Fruit fly (Drosophila melanogaster): ENCODE data around the gene spz4.

Gene spz4

DNA sequence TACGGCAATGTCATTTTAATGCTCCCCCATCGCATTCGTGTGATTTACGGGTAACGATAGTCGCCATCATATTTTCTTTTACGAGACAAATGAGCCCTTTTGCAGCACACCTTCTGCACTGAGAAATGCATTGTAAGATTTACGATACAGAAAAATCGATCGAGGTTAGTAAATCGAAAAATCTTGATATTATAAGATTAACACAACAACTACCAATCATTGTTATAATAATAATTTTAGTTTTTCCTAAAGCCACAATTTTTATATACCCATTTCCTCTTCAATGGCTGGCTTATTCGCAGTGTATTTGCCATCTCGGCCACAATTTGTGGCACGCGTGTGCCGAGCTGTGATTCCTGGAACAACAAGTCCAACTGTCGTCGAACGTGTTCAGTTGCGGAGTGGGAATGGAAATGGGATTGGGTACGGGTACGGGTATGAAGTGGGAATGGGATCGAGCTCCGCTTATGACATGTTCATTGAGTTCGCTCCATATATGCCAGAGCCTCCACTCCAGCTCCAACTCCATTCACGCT, 29.5 kb upstream of the spz4 start (continued):
- TF ChIP-seq seq (GFP tag; IDR thresholded peaks at IDR 0.05) (no peak), CG16863 (GFP tag; optimal IDR thresholded peaks at IDR 0.05) (no peak), CG14710 (tag; optimal IDR thresholded peaks at IDR 0.05) (peak; percentile 39), Sox102F (GFP tag; optimal IDR thresholded peaks at IDR 0.05) (peak; percentile 31), Hr3 (GFP tag; optimal IDR thresholded peaks at IDR 0.05) (no peak), CG8290 (GFP tag; optimal IDR thresholded peaks at IDR 0.05) (no peak), CG8290 (tag; optimal IDR thresholded peaks at IDR 0.05) (no peak), ara (GFP tag; IDR thresholded peaks at IDR 0.05) (peak; percentile 61; the same call in 1 of the 2 replicates), CG11504 (tag; optimal IDR thresholded peaks at IDR 0.05) (peak; percentile 42), psq (GFP tag; optimal IDR thresholded peaks at IDR 0.05) (no peak), Dfd (GFP tag; optimal IDR thresholded peaks at IDR 0.05) (no peak), Stat92E (GFP tag; optimal IDR thresholded peaks at IDR 0.05) (peak in 1 of 3 experiments; percentile 81), lilli (GFP tag; optimal IDR thresholded peaks at IDR 0.05) (no peak), CG14050 (GFP tag; IDR thresholded peaks at IDR 0.05) (no peak), sens (GFP tag) (peak; percentile 70), cad (GFP tag; optimal IDR thresholded peaks at IDR 0.05) (no peak), tap (tag; optimal IDR thresholded peaks at IDR 0.05) (peak; percentile 28), CG8924 (tag; optimal IDR thresholded peaks at IDR 0.05) (peak; percentile 15), CG4707 (GFP tag; optimal IDR thresholded peaks at IDR 0.05) (no peak), dpn (GFP tag; optimal IDR thresholded peaks at IDR 0.05) (no peak), Kr (GFP tag; optimal IDR thresholded peaks at IDR 0.05) (no peak), Fer2 (tag; optimal IDR thresholded peaks at IDR 0.05) (no peak), sug (tag; optimal IDR thresholded peaks at IDR 0.05) (no peak), CG7987 (GFP tag; optimal IDR thresholded peaks at IDR 0.05) (no peak), ci (GFP tag; IDR thresholded peaks at IDR 0.05) (0 out of 3 replicates have a peak, but pooled peaks have one; percentile 22), CG18262 (tag; optimal IDR thresholded peaks at IDR 0.05) (peak; percentile 53), sim (GFP tag; IDR thresholded peaks at IDR 0.05) (no peak), Ada2b (GFP tag; IDR thresholded peaks at IDR 0.05) (no peak), CG7839 (tag; optimal IDR thresholded peaks at IDR 0.05) (peak; percentile 15), gsb-n (tag; optimal IDR thresholded peaks at IDR 0.05) (peak; percentile 12), CG6689 (GFP tag; IDR thresholded peaks at IDR 0.05) (0 out of 2 replicates have a peak, but pooled peaks have one; percentile 22), CkIIα-i1 (GFP tag; IDR thresholded peaks at IDR 0.05) (no peak), Dek (tag; optimal IDR thresholded peaks at IDR 0.05) (no peak), run (tag; optimal IDR thresholded peaks at IDR 0.05) (no peak), CG12104 (GFP tag; optimal IDR thresholded peaks at IDR 0.05) (no peak), so (GFP tag; IDR thresholded peaks at IDR 0.05) (no peak), Opbp (GFP tag; IDR thresholded peaks at IDR 0.05; ENCODE audit: partially characterized antibody) (no peak), CG17361 (GFP tag; IDR thresholded peaks at IDR 0.05) (0 out of 3 replicates have a peak, but pooled peaks have one; percentile 39), CoRest (tag; optimal IDR thresholded peaks at IDR 0.05) (peak; percentile 9), dmrt99B (tag; optimal IDR thresholded peaks at IDR 0.05) (peak; percentile 19), CG9727 (GFP tag; optimal IDR thresholded peaks at IDR 0.05) (peak; percentile 49), NC2β (GFP tag; optimal IDR thresholded peaks at IDR 0.05) (no peak), CG12659 (GFP tag; optimal IDR thresholded peaks at IDR 0.05) (no peak), Oli (tag; optimal IDR thresholded peaks at IDR 0.05) (peak; percentile 11), CG2678 (tag; optimal IDR thresholded peaks at IDR 0.05) (peak; percentile 33), CG17912 (GFP tag; optimal IDR thresholded peaks at IDR 0.05) (no peak), HLH3B (GFP tag; IDR thresholded peaks at IDR 0.05) (no peak), hbn (GFP tag; IDR thresholded peaks at IDR 0.05; ENCODE audit: partially characterized antibody) (no peak), bbx (GFP tag; IDR thresholded peaks at IDR 0.05; ENCODE audit: partially characterized antibody) (no peak), CG10979 (tag; optimal IDR thresholded peaks at IDR 0.05) (peak; percentile 53)
